Worm (Caenorhabditis elegans) whole organism, L1 larva: ENCODE results near the gene tbb-1.

ENCODE experiments used
- ces-1 ChIP-seq: fragments of 150-350 bp; optimal IDR thresholded peaks from 2 replicates; lab custom pipeline; 2014; ENCODE audit warnings: missing biosample characterization, missing genetic modification reagents, missing genetic modification characterization
- isw-1 ChIP-seq: fragments of 200-800 bp; sonication (Bioruptor generic); IDR thresholded peaks from 2 replicates; pipeline ENCODE4 v1.3.6; 2022; ENCODE audit warnings: missing genetic modification characterization, missing compliant biosample characterization
- lir-3 ChIP-seq: sonication (generic microtip); optimal IDR thresholded peaks from 2 replicates; lab custom pipeline; 2016; ENCODE audit warnings: mild to moderate bottlenecking, missing genetic modification characterization, moderate library complexity, missing compliant biosample characterization; ENCODE audit not compliant: poor library complexity
- mdl-1 ChIP-seq, 2 experiments: fragments of 150-350 bp; optimal IDR thresholded peaks; 2 replicates each; lab custom pipeline; 2014 to 2017; ENCODE audit warnings: missing biosample characterization in 2 of 2, missing genetic modification characterization in 2 of 2, inconsistent platforms in 1 of 2
- nhr-77 ChIP-seq: fragments of 150-350 bp; optimal IDR thresholded peaks from 2 replicates; lab custom pipeline; 2014; ENCODE audit warnings: missing biosample characterization, missing genetic modification characterization
- nhr-84 ChIP-seq: sonication (generic microtip); optimal IDR thresholded peaks from 2 replicates; lab custom pipeline; 2017; ENCODE audit warnings: missing biosample characterization, missing genetic modification characterization
- zag-1 ChIP-seq: fragments of 150-350 bp; optimal IDR thresholded peaks from 2 replicates; lab custom pipeline; 2014; ENCODE audit warnings: missing biosample characterization, missing genetic modification characterization

ce11 chrIII:10706481-10706880, 35.8 kb downstream of the tbb-1 start:
- TF ChIP-seq lir-3 (tag; lab: Kevin White, UChicago) = no peak
- no peak for TF ChIP-seq nhr-77
- TF ChIP-seq nhr-84 = no peak
- no peak for TF ChIP-seq ces-1 (GFP tag; lab: Kevin White, UChicago)
- TF ChIP-seq zag-1 (tag; lab: Kevin White, UChicago) = no peak
- no peak for TF ChIP-seq mdl-1 (tag; optimal IDR thresholded peaks at IDR 0.05; lab: Kevin White, UChicago)
- TF ChIP-seq isw-1 (GFP tag; lab: Robert Waterston, UW) = no peak
